Worm (Caenorhabditis elegans) whole organism, mixed stage, embryonic: ENCODE data around the gene srg-62.

Source experiments
- M03D4.4 ChIP-seq: sonication (generic microtip); optimal IDR thresholded peaks from 2 replicates; lab custom pipeline; 2017; ENCODE audit warnings: mild to moderate bottlenecking, missing genetic modification characterization, missing compliant biosample characterization
- bed-3 ChIP-seq: fragments of 200-800 bp; sonication (Bioruptor generic); optimal IDR thresholded peaks from 3 replicates; lab custom pipeline; 2018; ENCODE audit warnings: mild to moderate bottlenecking, missing genetic modification characterization, moderate library complexity, missing compliant biosample characterization
- blmp-1 ChIP-seq: fragments of 150-350 bp; optimal IDR thresholded peaks from 2 replicates; lab custom pipeline; 2014; ENCODE audit warnings: missing biosample characterization, missing genetic modification characterization
- ceh-39 ChIP-seq: fragments of 150-350 bp; optimal IDR thresholded peaks from 2 replicates; lab custom pipeline; 2014; ENCODE audit warnings: missing biosample characterization, missing genetic modification characterization
- ceh-43 ChIP-seq: fragments of 200-800 bp; sonication (Bioruptor generic); optimal IDR thresholded peaks from 2 replicates; lab custom pipeline; 2018; ENCODE audit warnings: mild to moderate bottlenecking, missing genetic modification characterization, moderate library complexity, missing compliant biosample characterization
- ceh-83 ChIP-seq: fragments of 200-800 bp; sonication (Bioruptor generic); optimal IDR thresholded peaks from 2 replicates; lab custom pipeline; 2018; ENCODE audit warnings: mild to moderate bottlenecking, missing genetic modification characterization, missing compliant biosample characterization
- ces-1 ChIP-seq: fragments of 150-350 bp; optimal IDR thresholded peaks from 2 replicates; lab custom pipeline; 2014; ENCODE audit warnings: missing biosample characterization, missing genetic modification reagents, missing genetic modification characterization
- cnd-1 ChIP-seq: fragments of 200-800 bp; sonication (Bioruptor generic); optimal IDR thresholded peaks from 2 replicates; lab custom pipeline; 2018; ENCODE audit warnings: mild to moderate bottlenecking, missing genetic modification characterization, missing compliant biosample characterization
- drap-1 ChIP-seq: fragments of 200-800 bp; sonication (Bioruptor generic); optimal IDR thresholded peaks from 3 replicates; lab custom pipeline; 2018; ENCODE audit warnings: mild to moderate bottlenecking, missing genetic modification characterization, missing compliant biosample characterization
- elt-1 ChIP-seq: sonication (generic microtip); optimal IDR thresholded peaks from 2 replicates; lab custom pipeline; 2017; ENCODE audit warnings: missing genetic modification characterization, mild to moderate bottlenecking, missing compliant biosample characterization, antibody characterized with exemption, moderate library complexity, borderline replicate concordance; ENCODE audit not compliant: insufficient read depth
- elt-3 ChIP-seq: fragments of 150-350 bp; optimal IDR thresholded peaks from 2 replicates; lab custom pipeline; 2014; ENCODE audit warnings: missing biosample characterization, missing genetic modification characterization
- flh-1 ChIP-seq: fragments of 200-800 bp; sonication (Bioruptor generic); optimal IDR thresholded peaks from 2 replicates; lab custom pipeline; 2018; ENCODE audit warnings: mild to moderate bottlenecking, missing genetic modification characterization, moderate library complexity, missing compliant biosample characterization
- ham-2 ChIP-seq: fragments of 200-800 bp; sonication (Bioruptor generic); optimal IDR thresholded peaks from 2 replicates; lab custom pipeline; 2018; ENCODE audit warnings: mild to moderate bottlenecking, missing genetic modification characterization, missing compliant biosample characterization
- hlh-1 ChIP-seq: fragments of 150-350 bp; optimal IDR thresholded peaks from 2 replicates; lab custom pipeline; 2014; ENCODE audit warnings: missing biosample characterization, missing genetic modification reagents, missing genetic modification characterization
- lin-13 ChIP-seq: fragments of 150-350 bp; optimal IDR thresholded peaks from 2 replicates; lab custom pipeline; 2014; ENCODE audit warnings: missing biosample characterization, missing genetic modification characterization
- lin-32 ChIP-seq: fragments of 200-800 bp; sonication (Bioruptor generic); optimal IDR thresholded peaks from 2 replicates; lab custom pipeline; 2018; ENCODE audit warnings: mild to moderate bottlenecking, missing genetic modification characterization, missing compliant biosample characterization
- lsy-2 ChIP-seq: fragments of 150-350 bp; optimal IDR thresholded peaks from 2 replicates; lab custom pipeline; 2014; ENCODE audit warnings: missing biosample characterization, missing genetic modification characterization
- mab-5 ChIP-seq: fragments of 150-350 bp; optimal IDR thresholded peaks from 2 replicates; lab custom pipeline; 2014; ENCODE audit warnings: missing biosample characterization, missing genetic modification characterization
- mep-1 ChIP-seq: fragments of 150-350 bp; optimal IDR thresholded peaks from 2 replicates; lab custom pipeline; 2017; ENCODE audit warnings: missing biosample characterization, missing genetic modification reagents, missing genetic modification characterization, inconsistent platforms
- mls-2 ChIP-seq: sonication (generic microtip); optimal IDR thresholded peaks from 2 replicates; lab custom pipeline; 2016; ENCODE audit warnings: mild to moderate bottlenecking, missing genetic modification characterization, moderate library complexity, missing compliant biosample characterization
- nhr-2 ChIP-seq: fragments of 150-350 bp; optimal IDR thresholded peaks from 2 replicates; lab custom pipeline; 2014; ENCODE audit warnings: missing biosample characterization, missing genetic modification characterization
- nhr-237 ChIP-seq: fragments of 150-350 bp; optimal IDR thresholded peaks from 2 replicates; lab custom pipeline; 2014; ENCODE audit warnings: missing biosample characterization, missing genetic modification characterization
- nhr-28 ChIP-seq: fragments of 150-350 bp; optimal IDR thresholded peaks from 2 replicates; lab custom pipeline; 2014; ENCODE audit warnings: missing biosample characterization, missing genetic modification characterization
- nhr-76 ChIP-seq: sonication (generic microtip); optimal IDR thresholded peaks from 2 replicates; lab custom pipeline; 2017; ENCODE audit warnings: missing biosample characterization, missing genetic modification characterization
- pha-4 ChIP-seq: fragments of 150-350 bp; optimal IDR thresholded peaks from 2 replicates; lab custom pipeline; 2018; ENCODE audit warnings: missing biosample characterization, missing genetic modification reagents, missing genetic modification characterization
- snpc-4 ChIP-seq: fragments of 150-350 bp; optimal IDR thresholded peaks from 2 replicates; lab custom pipeline; 2014; ENCODE audit warnings: missing biosample characterization, missing genetic modification characterization
- sptf-1 ChIP-seq: sonication (generic microtip); optimal IDR thresholded peaks from 2 replicates; lab custom pipeline; 2017; ENCODE audit warnings: mild to moderate bottlenecking, missing genetic modification characterization, moderate library complexity, missing compliant biosample characterization
- tbx-8 ChIP-seq: fragments of 200-800 bp; sonication (Bioruptor generic); optimal IDR thresholded peaks from 2 replicates; lab custom pipeline; 2018; ENCODE audit warnings: mild to moderate bottlenecking, missing genetic modification characterization, moderate library complexity, missing compliant biosample characterization
- unc-120 ChIP-seq: sonication (generic microtip); optimal IDR thresholded peaks from 2 replicates; lab custom pipeline; 2017; ENCODE audit warnings: missing genetic modification characterization, missing compliant biosample characterization; ENCODE audit not compliant: poor library complexity, severe bottlenecking
- unc-39 ChIP-seq: fragments of 150-350 bp; optimal IDR thresholded peaks from 2 replicates; lab custom pipeline; 2014; ENCODE audit warnings: missing biosample characterization, missing genetic modification characterization
- unc-62 ChIP-seq: fragments of 150-350 bp; optimal IDR thresholded peaks from 2 replicates; lab custom pipeline; 2014; ENCODE audit warnings: missing biosample characterization, missing genetic modification reagents, missing genetic modification characterization
- zip-8 ChIP-seq: fragments of 150-350 bp; optimal IDR thresholded peaks from 2 replicates; lab custom pipeline; 2014; ENCODE audit warnings: missing biosample characterization, missing genetic modification characterization
- ztf-11 ChIP-seq: fragments of 150-350 bp; optimal IDR thresholded peaks from 2 replicates; lab custom pipeline; 2014; ENCODE audit warnings: missing biosample characterization, missing genetic modification characterization

srg-62 gene

DNA sequence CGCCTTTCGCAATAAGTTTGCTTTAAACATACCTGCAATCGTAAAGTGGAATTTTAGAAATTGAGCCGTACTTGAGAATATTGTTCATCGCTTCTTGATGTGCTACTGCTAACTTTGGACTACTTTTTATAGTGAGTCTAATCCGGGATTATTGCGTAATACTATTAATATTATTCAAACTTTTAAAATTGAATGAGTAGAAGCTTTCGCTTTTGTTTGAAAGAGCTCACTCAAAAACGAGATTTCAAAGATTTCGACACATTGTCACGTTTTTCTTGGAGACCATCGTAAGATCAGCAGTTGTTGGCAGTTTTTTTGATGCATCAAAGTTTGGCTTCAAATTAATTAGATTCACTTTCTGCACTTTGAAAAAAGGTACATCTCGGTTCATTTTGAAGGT is 28.7 kb downstream of the srg-62 start, which contains the start of gene srt-28:
Gene srt-28 (minus strand): TSS at position 101 of the 400 bp plus-strand sequence.
- TF ChIP-seq zip-8 (tag; lab: Kevin White, UChicago) (peak; percentile 43), ztf-11 (tag; lab: Kevin White, UChicago) (no peak)
- TF ChIP-seq, all 35 proteins: peak for 1

- TF ChIP-seq unc-120 (tag; lab: Kevin White, UChicago) = no peak
- no peak for TF ChIP-seq ces-1 (GFP tag; lab: Kevin White, UChicago)
- TF ChIP-seq ztf-11 (tag; lab: Kevin White, UChicago) = no peak
- no peak for TF ChIP-seq flh-1 (GFP tag; lab: Kevin White, UChicago)
- TF ChIP-seq mep-1 (tag; lab: Kevin White, UChicago) = no peak
- no peak for TF ChIP-seq elt-3
- TF ChIP-seq lin-13 (tag; lab: Kevin White, UChicago) = no peak
- TF ChIP-seq pha-4 (tag; lab: Kevin White, UChicago) = no peak
- TF ChIP-seq M03D4.4 (tag; lab: Kevin White, UChicago) = no peak
- no peak for TF ChIP-seq nhr-2 (tag; lab: Kevin White, UChicago)
- TF ChIP-seq unc-62 (GFP tag; lab: Kevin White, UChicago) = no peak
- TF ChIP-seq drap-1 (GFP tag; lab: Kevin White, UChicago) = no peak
- no peak for TF ChIP-seq ceh-39 (tag; lab: Kevin White, UChicago)
- no peak for TF ChIP-seq nhr-28
- no peak for TF ChIP-seq tbx-8 (GFP tag; lab: Kevin White, UChicago)
- no peak for TF ChIP-seq snpc-4 (tag; lab: Kevin White, UChicago)
- no peak for TF ChIP-seq zip-8 (tag; lab: Kevin White, UChicago)
- TF ChIP-seq mls-2 (tag; lab: Kevin White, UChicago) = no peak
- no peak for TF ChIP-seq unc-39
Observed at ce11 chrV:2711429-2711828, 30.8 kb downstream of the srg-62 start, which contains the start of gene C24B9.3. TSS of gene C24B9.3 (minus strand) at chrV:2711599.

DNA sequence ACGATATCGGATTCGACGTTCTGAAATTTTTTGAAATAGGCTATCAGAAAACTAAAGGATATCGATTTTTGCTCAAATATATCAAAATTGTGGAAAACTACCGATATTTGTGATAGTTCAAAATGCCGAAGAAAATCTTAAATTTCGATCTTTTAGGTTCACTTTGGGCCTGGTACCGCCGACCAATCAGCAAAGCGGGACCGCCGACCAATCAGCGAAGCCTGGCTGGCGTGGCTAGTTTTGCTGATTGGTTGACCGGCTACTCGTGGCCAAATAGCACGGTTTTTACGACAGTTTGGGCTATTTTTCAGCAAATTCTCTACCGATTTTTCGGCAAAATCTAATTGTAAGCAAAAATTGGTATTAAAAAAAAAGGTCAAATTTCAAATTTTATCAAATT is 32.0 kb downstream of the srg-62 start:
- TF ChIP-seq ceh-39 (tag; lab: Kevin White, UChicago) (no peak), hlh-1 (no peak), zip-8 (tag; lab: Kevin White, UChicago) (no peak), tbx-8 (GFP tag; lab: Kevin White, UChicago) (no peak), M03D4.4 (tag; lab: Kevin White, UChicago) (no peak), unc-39 (no peak), sptf-1 (tag; lab: Kevin White, UChicago) (no peak), unc-120 (tag; lab: Kevin White, UChicago) (no peak), nhr-2 (tag; lab: Kevin White, UChicago) (no peak), lsy-2 (tag; lab: Kevin White, UChicago) (no peak), bed-3 (GFP tag; lab: Kevin White, UChicago) (no peak), cnd-1 (tag; lab: Kevin White, UChicago) (no peak)

ce11 chrV:2706379-2706778 is 35.8 kb downstream of the srg-62 start:
- no peak for TF ChIP-seq mep-1 (tag; lab: Kevin White, UChicago)
- TF ChIP-seq ceh-43 (GFP tag; lab: Kevin White, UChicago) = no peak
- TF ChIP-seq lin-13 (tag; lab: Kevin White, UChicago) = no peak
- TF ChIP-seq lin-32 (GFP tag; lab: Kevin White, UChicago) = no peak
- no peak for TF ChIP-seq ham-2
- TF ChIP-seq tbx-8 (GFP tag; lab: Kevin White, UChicago) = no peak
- TF ChIP-seq ceh-83 = no peak
- no peak for TF ChIP-seq unc-39
- TF ChIP-seq mls-2 (tag; lab: Kevin White, UChicago) = no peak
- no peak for TF ChIP-seq nhr-237 (tag; lab: Kevin White, UChicago)
- TF ChIP-seq blmp-1 = no peak
- TF ChIP-seq snpc-4 (tag; lab: Kevin White, UChicago) = no peak
- TF ChIP-seq nhr-76 (tag; lab: Kevin White, UChicago) = no peak
- no peak for TF ChIP-seq drap-1 (GFP tag; lab: Kevin White, UChicago)
- no peak for TF ChIP-seq nhr-28

DNA sequence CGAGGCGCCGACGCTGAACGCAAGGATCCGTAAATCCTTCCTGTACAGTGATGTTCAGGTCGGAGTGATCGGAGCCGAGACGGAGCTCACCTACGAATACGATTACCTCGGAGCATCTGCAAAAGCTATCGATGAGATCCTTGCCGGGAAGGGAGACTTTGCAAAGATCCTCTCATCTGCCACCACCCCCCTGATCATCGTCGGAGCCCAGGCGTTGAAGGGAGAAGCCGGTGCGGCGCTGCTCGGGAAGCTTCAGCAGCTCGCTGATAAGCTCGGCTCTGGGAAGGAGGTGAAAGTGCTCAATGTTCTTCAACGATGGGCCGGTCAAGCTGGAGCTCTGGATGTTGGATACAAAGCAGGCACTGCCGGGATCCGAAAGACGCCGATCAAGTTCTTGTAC is 38.9 kb downstream of the srg-62 start:
- no peak for TF ChIP-seq mab-5
- no peak for TF ChIP-seq ces-1 (GFP tag; lab: Kevin White, UChicago)
- no peak for TF ChIP-seq flh-1 (GFP tag; lab: Kevin White, UChicago)
- no peak for TF ChIP-seq lin-13 (tag; lab: Kevin White, UChicago)
- TF ChIP-seq cnd-1 (tag; lab: Kevin White, UChicago) = no peak
- no peak for TF ChIP-seq zip-8 (tag; lab: Kevin White, UChicago)
- TF ChIP-seq ceh-43 (GFP tag; lab: Kevin White, UChicago) = no peak
- TF ChIP-seq unc-120 (tag; lab: Kevin White, UChicago) = no peak
- no peak for TF ChIP-seq ztf-11 (tag; lab: Kevin White, UChicago)
- no peak for TF ChIP-seq elt-1 (tag; lab: Kevin White, UChicago)
- no peak for TF ChIP-seq drap-1 (GFP tag; lab: Kevin White, UChicago)
- no peak for TF ChIP-seq ceh-39 (tag; lab: Kevin White, UChicago)
- no peak for TF ChIP-seq M03D4.4 (tag; lab: Kevin White, UChicago)
